Fruit fly (Drosophila melanogaster) whole organism, embryonic: ENCODE results near the gene halo.
A peak's percentile ranks its signal among the peaks of the same experiment; 100 is the strongest.

Source experiments
- Atf-2 ChIP-seq: fragments of 200-800 bp; sonication (Bioruptor generic); optimal IDR thresholded peaks from 2 replicates; lab custom pipeline; 2016; ENCODE audit warnings: missing biosample characterization, missing genetic modification characterization
- Blimp-1 ChIP-seq: fragments of 200-800 bp; sonication (Bioruptor generic); optimal IDR thresholded peaks from 3 replicates; lab custom pipeline; 2018; ENCODE audit warnings: missing biosample characterization, missing genetic modification characterization, mild to moderate bottlenecking, moderate library complexity, missing genetic modification reagents
- CG10267 ChIP-seq: fragments of 200-800 bp; sonication (Bioruptor generic); optimal IDR thresholded peaks from 2 replicates; lab custom pipeline; 2018; ENCODE audit warnings: missing biosample characterization, mild to moderate bottlenecking, missing genetic modification characterization, moderate library complexity
- CG1233 ChIP-seq: fragments of 200-800 bp; sonication (Bioruptor generic); optimal IDR thresholded peaks from 4 replicates; lab custom pipeline; 2018; ENCODE audit warnings: missing biosample characterization, mild to moderate bottlenecking, missing genetic modification characterization
- CG13424 ChIP-seq: fragments of 200-800 bp; sonication (Bioruptor generic); optimal IDR thresholded peaks from 2 replicates; lab custom pipeline; 2019; ENCODE audit warnings: missing biosample characterization, mild to moderate bottlenecking, missing genetic modification characterization, moderate library complexity
- CG13775 ChIP-seq: fragments of 200-800 bp; sonication (Bioruptor generic); optimal IDR thresholded peaks from 3 replicates; lab custom pipeline; 2017; ENCODE audit warnings: missing biosample characterization, mild to moderate bottlenecking, missing genetic modification characterization
- CG15696 ChIP-seq: fragments of 200-800 bp; sonication (Bioruptor generic); optimal IDR thresholded peaks from 2 replicates; lab custom pipeline; 2019; ENCODE audit warnings: missing biosample characterization, mild to moderate bottlenecking, missing genetic modification characterization, moderate library complexity
- CG16779 ChIP-seq: fragments of 200-800 bp; sonication (Bioruptor generic); IDR thresholded peaks from 2 replicates; pipeline ENCODE4 v1.3.6; 2022; ENCODE audit warnings: missing biosample characterization, missing genetic modification characterization
- CG17361 ChIP-seq: fragments of 200-800 bp; sonication (Bioruptor generic); IDR thresholded peaks from 3 replicates; pipeline ENCODE4 v1.3.6; 2022; ENCODE audit warnings: missing biosample characterization, missing genetic modification characterization
- CG2678 ChIP-seq: fragments of 200-800 bp; sonication (Bioruptor generic); optimal IDR thresholded peaks from 3 replicates; lab custom pipeline; 2019; ENCODE audit warnings: missing biosample characterization, mild to moderate bottlenecking, missing genetic modification characterization, moderate library complexity
- CG30403 ChIP-seq: fragments of 200-800 bp; sonication (Bioruptor generic); optimal IDR thresholded peaks from 3 replicates; lab custom pipeline; 2016; ENCODE audit warnings: missing biosample characterization, missing genetic modification characterization
- CG33557 ChIP-seq: fragments of 200-800 bp; sonication (Bioruptor generic); optimal IDR thresholded peaks from 2 replicates; lab custom pipeline; 2019; ENCODE audit warnings: missing biosample characterization, mild to moderate bottlenecking, missing genetic modification characterization, moderate library complexity
- CG3838 ChIP-seq: fragments of 200-800 bp; sonication (Bioruptor generic); optimal IDR thresholded peaks from 3 replicates; lab custom pipeline; 2016; ENCODE audit warnings: missing biosample characterization, missing genetic modification characterization
- CG3995 ChIP-seq: fragments of 200-800 bp; sonication (Bioruptor generic); optimal IDR thresholded peaks from 3 replicates; lab custom pipeline; 2016; ENCODE audit warnings: missing biosample characterization, missing genetic modification characterization
- CG4360 ChIP-seq: fragments of 200-800 bp; sonication (Bioruptor generic); IDR thresholded peaks from 2 replicates; pipeline ENCODE4 v1.3.6; 2022; ENCODE audit warnings: missing biosample characterization, missing genetic modification characterization
- CG7839 ChIP-seq: fragments of 200-800 bp; sonication (Bioruptor generic); optimal IDR thresholded peaks from 3 replicates; lab custom pipeline; 2018; ENCODE audit warnings: missing biosample characterization, mild to moderate bottlenecking, missing genetic modification characterization, moderate library complexity
- CrebB ChIP-seq: fragments of 200-800 bp; sonication (Bioruptor generic); optimal IDR thresholded peaks from 3 replicates; lab custom pipeline; 2018; ENCODE audit warnings: missing biosample characterization, mild to moderate bottlenecking, missing genetic modification characterization
- Ets65A ChIP-seq: fragments of 200-800 bp; sonication (Bioruptor generic); peaks from one replicate; lab custom pipeline; 2016; ENCODE audit warnings: missing biosample characterization, missing genetic modification characterization
- Fer1 ChIP-seq: fragments of 200-800 bp; sonication (Bioruptor generic); optimal IDR thresholded peaks from 2 replicates; lab custom pipeline; 2017; ENCODE audit warnings: missing biosample characterization, mild to moderate bottlenecking, missing genetic modification characterization
- Fer2 ChIP-seq: fragments of 200-800 bp; sonication (Bioruptor generic); optimal IDR thresholded peaks from 2 replicates; lab custom pipeline; 2018; ENCODE audit warnings: missing biosample characterization, mild to moderate bottlenecking, missing genetic modification characterization, moderate library complexity
- Hr78 ChIP-seq, 2 experiments: fragments of 200-800 bp in 1 of 2; fragments of >200 bp in 1 of 2; sonication (Bioruptor generic) in 1 of 2; optimal IDR thresholded peaks; 2 replicates each; lab custom pipeline; 2017 to 2019; ENCODE audit warnings: missing biosample characterization in 2 of 2, missing genetic modification characterization in 2 of 2, mild to moderate bottlenecking in 1 of 2, moderate library complexity in 1 of 2
- Oli ChIP-seq: fragments of 200-800 bp; sonication (Bioruptor generic); optimal IDR thresholded peaks from 2 replicates; lab custom pipeline; 2018; ENCODE audit warnings: missing biosample characterization, mild to moderate bottlenecking, missing genetic modification characterization, moderate library complexity
- Opbp ChIP-seq: fragments of 200-800 bp; sonication (Bioruptor generic); IDR thresholded peaks from 3 replicates; pipeline ENCODE4 v1.3.6; 2022; ENCODE audit warnings: missing biosample characterization, missing genetic modification characterization; ENCODE audit not compliant: partially characterized antibody
- Ravus ChIP-seq: fragments of 200-800 bp; sonication (Bioruptor generic); IDR thresholded peaks from 2 replicates; pipeline ENCODE4 v1.3.6; 2022; ENCODE audit warnings: missing biosample characterization, missing genetic modification characterization
- Sox100B ChIP-seq: fragments of 200-800 bp; sonication (Bioruptor generic); optimal IDR thresholded peaks from 3 replicates; lab custom pipeline; 2018; ENCODE audit warnings: missing biosample characterization, mild to moderate bottlenecking, missing genetic modification characterization
- Usf ChIP-seq: fragments of 200-800 bp; sonication (Bioruptor generic); optimal IDR thresholded peaks from 2 replicates; lab custom pipeline; 2017; ENCODE audit warnings: missing genotype, missing biosample characterization, missing genetic modification characterization
- Xrp1 ChIP-seq: fragments of 200-800 bp; sonication (Bioruptor generic); IDR thresholded peaks from 2 replicates; pipeline ENCODE4 v1.3.6; 2022; ENCODE audit warnings: missing biosample characterization, missing genetic modification characterization
- az2 ChIP-seq: fragments of 200-800 bp; sonication (Bioruptor generic); optimal IDR thresholded peaks from 3 replicates; lab custom pipeline; 2016; ENCODE audit warnings: missing biosample characterization, missing genetic modification characterization
- bbx ChIP-seq: fragments of 200-800 bp; sonication (Bioruptor generic); IDR thresholded peaks from 2 replicates; pipeline ENCODE4 v1.3.6; 2022; ENCODE audit warnings: missing biosample characterization, missing genetic modification characterization; ENCODE audit not compliant: partially characterized antibody
- cg ChIP-seq: fragments of 200-800 bp; sonication (Bioruptor generic); optimal IDR thresholded peaks from 3 replicates; lab custom pipeline; 2019; ENCODE audit warnings: missing biosample characterization, mild to moderate bottlenecking, missing genetic modification characterization, moderate library complexity
- dmrt11E ChIP-seq: fragments of 200-800 bp; sonication (Bioruptor generic); optimal IDR thresholded peaks from 3 replicates; lab custom pipeline; 2018; ENCODE audit warnings: missing biosample characterization, mild to moderate bottlenecking, missing genetic modification characterization, moderate library complexity
- dmrt99B ChIP-seq: fragments of 200-800 bp; sonication (Bioruptor generic); optimal IDR thresholded peaks from 2 replicates; lab custom pipeline; 2018; ENCODE audit warnings: missing biosample characterization, mild to moderate bottlenecking, missing genetic modification characterization, moderate library complexity
- eve ChIP-seq, 2 experiments: fragments of >200 bp; optimal IDR thresholded peaks; 2 replicates each; lab custom pipeline; 2017; ENCODE audit warnings: missing biosample characterization in 2 of 2, missing genetic modification characterization in 2 of 2
- gem ChIP-seq: fragments of 200-800 bp; sonication (Bioruptor generic); optimal IDR thresholded peaks from 2 replicates; lab custom pipeline; 2019; ENCODE audit warnings: missing biosample characterization, mild to moderate bottlenecking, missing genetic modification characterization, moderate library complexity
- grau ChIP-seq: fragments of 200-800 bp; optimal IDR thresholded peaks from 3 replicates; lab custom pipeline; 2019; ENCODE audit warnings: missing biosample characterization, mild to moderate bottlenecking, missing genetic modification characterization, moderate library complexity
- insv ChIP-seq, 2 experiments: fragments of 200-800 bp; sonication (Bioruptor generic); optimal IDR thresholded peaks; 3 replicates each; lab custom pipeline; 2016 to 2018; ENCODE audit warnings: missing biosample characterization in 2 of 2, missing genetic modification characterization in 2 of 2
- kni ChIP-seq: fragments of 200-800 bp; sonication (Bioruptor generic); optimal IDR thresholded peaks from 3 replicates; lab custom pipeline; 2017; ENCODE audit warnings: mild to moderate bottlenecking, missing biosample characterization, missing genetic modification reagents, missing genetic modification characterization
- lola ChIP-seq, 3 experiments: fragments of >200 bp in 2 of 3; fragments of 200-800 bp in 1 of 3; sonication (Bioruptor generic) in 1 of 3; optimal IDR thresholded peaks; 2 replicates each; lab custom pipeline; 2017 to 2019; ENCODE audit warnings: missing biosample characterization in 3 of 3, missing genetic modification characterization in 3 of 3, mild to moderate bottlenecking in 1 of 3, moderate library complexity in 1 of 3
- phol ChIP-seq: fragments of 200-800 bp; sonication (Bioruptor generic); optimal IDR thresholded peaks from 3 replicates; lab custom pipeline; 2018; ENCODE audit warnings: missing biosample characterization, mild to moderate bottlenecking, missing genetic modification characterization, moderate library complexity
- pita ChIP-seq: fragments of 200-800 bp; sonication (Bioruptor generic); optimal IDR thresholded peaks from 2 replicates; lab custom pipeline; 2017; ENCODE audit warnings: missing biosample characterization, mild to moderate bottlenecking, missing genetic modification characterization
- pros ChIP-seq: fragments of 200-800 bp; sonication (Bioruptor generic); optimal IDR thresholded peaks from 3 replicates; lab custom pipeline; 2019; ENCODE audit warnings: missing biosample characterization, mild to moderate bottlenecking, missing genetic modification characterization, moderate library complexity
- row ChIP-seq: fragments of 200-800 bp; sonication (Bioruptor generic); IDR thresholded peaks from 3 replicates; pipeline ENCODE4 v1.3.6; 2022; ENCODE audit warnings: missing biosample characterization, missing genetic modification characterization
- sens ChIP-seq: fragments of 200-800 bp; sonication (Bioruptor generic); peaks from one replicate; lab custom pipeline; 2016; ENCODE audit warnings: missing biosample characterization, missing genetic modification characterization
- tin ChIP-seq: fragments of 200-800 bp; sonication (Bioruptor generic); optimal IDR thresholded peaks from 3 replicates; lab custom pipeline; 2016; ENCODE audit warnings: missing biosample characterization, missing genetic modification characterization
- tio ChIP-seq: fragments of 200-800 bp; sonication (Bioruptor generic); optimal IDR thresholded peaks from 2 replicates; lab custom pipeline; 2017; ENCODE audit warnings: missing biosample characterization, missing genetic modification characterization, inconsistent platforms
- toy ChIP-seq: fragments of 200-800 bp; sonication (Bioruptor generic); IDR thresholded peaks from 2 replicates; pipeline ENCODE4 v1.3.6; 2022; ENCODE audit warnings: missing biosample characterization, missing genetic modification characterization
- vvl ChIP-seq: fragments of 200-800 bp; sonication (Bioruptor generic); IDR thresholded peaks from 2 replicates; pipeline ENCODE4 v1.3.6; 2022; ENCODE audit warnings: missing biosample characterization, missing genetic modification characterization

Gene halo

dm6 chr2L:1556697-1557564, 39.0 kb upstream of the halo start:
- TF ChIP-seq Atf-2 (GFP tag; lab: Kevin White, UChicago) (no peak), insv (GFP tag; optimal IDR thresholded peaks at IDR 0.05; lab: Kevin White, UChicago) (no peak), CG7839 (tag; lab: Kevin White, UChicago) (peak; percentile 51), gem (tag; lab: Kevin White, UChicago) (peak; percentile 60), Fer1 (peak; percentile 20), CG33557 (GFP tag; lab: Kevin White, UChicago) (peak; percentile 26), phol (tag; lab: Kevin White, UChicago) (peak; percentile 47), Fer2 (tag; lab: Kevin White, UChicago) (no peak), kni (GFP tag; lab: Kevin White, UChicago) (peak; percentile 56), CG13775 (GFP tag; lab: Kevin White, UChicago) (peak; percentile 4), CG17361 (peak; percentile 48; the same call in 2 of the 3 replicates), vvl (GFP tag; lab: Robert Waterston, UW) (0 out of 2 replicates have a peak, but pooled peaks have one; percentile 28), CG4360 (GFP tag; lab: Robert Waterston, UW) (peak; percentile 82), CG30403 (GFP tag; lab: Kevin White, UChicago) (peak; percentile 26), tio (GFP tag; lab: Kevin White, UChicago) (peak; percentile 10), CG10267 (tag; lab: Kevin White, UChicago) (peak; percentile 45), pros (GFP tag; lab: Kevin White, UChicago) (peak; percentile 7), CG16779 (no peak), row (GFP tag; lab: Robert Waterston, UW) (peak; percentile 71), toy (GFP tag; lab: Robert Waterston, UW) (0 out of 2 replicates have a peak, but pooled peaks have one; percentile 7), CG3995 (GFP tag; lab: Kevin White, UChicago) (no peak), tin (GFP tag; lab: Kevin White, UChicago) (peak; percentile 6), grau (tag; lab: Kevin White, UChicago) (peak; percentile 95), Usf (GFP tag; lab: Kevin White, UChicago) (no peak), lola (GFP tag; optimal IDR thresholded peaks at IDR 0.05; lab: Kevin White, UChicago) (peak in 1 of 3 experiments; percentile 55), CG2678 (tag; lab: Kevin White, UChicago) (peak; percentile 55), bbx (GFP tag; lab: Robert Waterston, UW) (no peak), Oli (peak; percentile 28), Ravus (GFP tag; lab: Robert Waterston, UW) (no peak), Xrp1 (GFP tag; lab: Robert Waterston, UW) (peak; percentile 59), cg (GFP tag; lab: Kevin White, UChicago) (no peak), CG13424 (tag; lab: Kevin White, UChicago) (peak; percentile 14), sens (GFP tag; lab: Kevin White, UChicago) (peak; percentile 1), Sox100B (GFP tag; lab: Kevin White, UChicago) (peak; percentile 16), CG3838 (no peak), Blimp-1 (GFP tag; lab: Kevin White, UChicago) (peak; percentile 2), az2 (GFP tag; lab: Kevin White, UChicago) (peak; percentile 17), pita (GFP tag; lab: Kevin White, UChicago) (no peak), Ets65A (GFP tag; lab: Kevin White, UChicago) (peak; percentile 59), CG15696 (tag; lab: Kevin White, UChicago) (peak; percentile 61), eve (GFP tag; optimal IDR thresholded peaks at IDR 0.05; lab: Kevin White, UChicago) (peak in 1 of 2 experiments; percentile 13), Hr78 (GFP tag; optimal IDR thresholded peaks at IDR 0.05; lab: Kevin White, UChicago) (peak in 1 of 2 experiments; percentile 55), CrebB (no peak), dmrt99B (tag; lab: Kevin White, UChicago) (peak; percentile 41), CG1233 (GFP tag; lab: Kevin White, UChicago) (peak; percentile 15), Opbp (GFP tag; lab: Robert Waterston, UW) (no peak), dmrt11E (peak; percentile 72)
